Worm (Caenorhabditis elegans): ENCODE results near the gene oig-2.
A peak's percentile ranks its signal among the peaks of the same experiment; 100 is the strongest.

Gene oig-2

ce11 chrII:12994009-12994788, 13.8 kb downstream of the oig-2 start (continued):
- 0 out of 2 replicates have a peak, but pooled peaks have one; percentile 47 for TF ChIP-seq php-3 (GFP tag; IDR thresholded peaks at IDR 0.05)
- TF ChIP-seq mdl-1 (tag; optimal IDR thresholded peaks at IDR 0.05), result no peak
- TF ChIP-seq jun-1 (tag; optimal IDR thresholded peaks at IDR 0.05), result no peak
- TF ChIP-seq skn-1 (tag; optimal IDR thresholded peaks at IDR 0.05), result no peak
- no peak for TF ChIP-seq F37D6.2 (tag; optimal IDR thresholded peaks at IDR 0.05)
- TF ChIP-seq ctbp-1 (GFP tag; IDR thresholded peaks at IDR 0.05), result no peak
- no peak for TF ChIP-seq F49E8.2 (tag; optimal IDR thresholded peaks at IDR 0.05; ENCODE audit: borderline replicate concordance)
- TF ChIP-seq zip-11 (GFP tag; IDR thresholded peaks at IDR 0.05), result no peak
- no peak for TF ChIP-seq egl-27 (tag; optimal IDR thresholded peaks at IDR 0.05)
- no peak for TF ChIP-seq T20F7.1 (GFP tag; optimal IDR thresholded peaks at IDR 0.05)
- TF ChIP-seq nhr-10 (tag; optimal IDR thresholded peaks at IDR 0.05), result no peak
- TF ChIP-seq ZK546.5 (tag; optimal IDR thresholded peaks at IDR 0.05), result no peak
- TF ChIP-seq dve-1 (tag; optimal IDR thresholded peaks at IDR 0.05; ENCODE audit: insufficient read depth), result peak; percentile 65
- no peak for TF ChIP-seq rbr-2 (tag; optimal IDR thresholded peaks at IDR 0.05)
- peak; percentile 88 for TF ChIP-seq zfp-3 (GFP tag; conservative IDR thresholded peaks at IDR 0.05)

ce11 chrII:12992980-12993379, 15.0 kb downstream of the oig-2 start:
- TF ChIP-seq lin-15B (tag; optimal IDR thresholded peaks at IDR 0.05) (no peak), rbr-2 (tag; optimal IDR thresholded peaks at IDR 0.05) (no peak), dve-1 (tag; optimal IDR thresholded peaks at IDR 0.05; ENCODE audit: insufficient read depth) (no peak), lin-29 (GFP tag; IDR thresholded peaks at IDR 0.05) (no peak), nhr-41 (GFP tag; IDR thresholded peaks at IDR 0.05) (no peak), unc-130 (GFP tag; optimal IDR thresholded peaks at IDR 0.05) (no peak), D1046.2 (GFP tag; IDR thresholded peaks at IDR 0.05) (no peak), php-3 (GFP tag; IDR thresholded peaks at IDR 0.05) (no peak), daf-12 (tag; optimal IDR thresholded peaks at IDR 0.05) (no peak), ceh-20 (GFP tag; IDR thresholded peaks at IDR 0.05) (no peak), hmg-1.1 (GFP tag; IDR thresholded peaks at IDR 0.05) (no peak), tra-1 (GFP tag; IDR thresholded peaks at IDR 0.05) (no peak), nhr-6 (tag; optimal IDR thresholded peaks at IDR 0.05) (no peak), ces-1 (GFP tag; optimal IDR thresholded peaks at IDR 0.05) (no peak), nhr-48 (tag; optimal IDR thresholded peaks at IDR 0.05) (no peak), ceh-28 (tag; optimal IDR thresholded peaks at IDR 0.05) (no peak), dpl-1 (GFP tag; optimal IDR thresholded peaks at IDR 0.05) (no peak), arid-1 (GFP tag; conservative IDR thresholded peaks at IDR 0.05) (no peak), unc-39 (tag; optimal IDR thresholded peaks at IDR 0.05) (no peak), mxl-3 (GFP tag; optimal IDR thresholded peaks at IDR 0.05) (no peak)

- no peak for TF ChIP-seq dmd-9 (GFP tag; IDR thresholded peaks at IDR 0.05)
- TF ChIP-seq set-16 (GFP tag; IDR thresholded peaks at IDR 0.05), result peak; percentile 94
Observed at ce11 chrII:12992193-12992592, 15.8 kb downstream of the oig-2 start.

ce11 chrII:12991594-12991993, 16.4 kb downstream of the oig-2 start:
- no peak for TF ChIP-seq nhr-25 (tag; optimal IDR thresholded peaks at IDR 0.05; ENCODE audit: borderline replicate concordance, insufficient read depth)
- no peak for TF ChIP-seq ceh-32 (tag; optimal IDR thresholded peaks at IDR 0.05; ENCODE audit: poor library complexity)
- no peak for TF ChIP-seq Y105C5A.15 (GFP tag; IDR thresholded peaks at IDR 0.05)
- no peak for TF ChIP-seq mdt-29 (GFP tag; IDR thresholded peaks at IDR 0.05)
- no peak for TF ChIP-seq madf-5 (GFP tag; IDR thresholded peaks at IDR 0.05)
- no peak for TF ChIP-seq rbr-2 (tag; optimal IDR thresholded peaks at IDR 0.05)
- no peak for TF ChIP-seq egl-27 (tag; optimal IDR thresholded peaks at IDR 0.05)
- TF ChIP-seq unc-62 (GFP tag; optimal IDR thresholded peaks at IDR 0.05 in 1 of 2), result no peak
- no peak for TF ChIP-seq unc-62 (tag; optimal IDR thresholded peaks at IDR 0.05)
- no peak for TF ChIP-seq zfp-3 (GFP tag; conservative IDR thresholded peaks at IDR 0.05)
- TF ChIP-seq ces-1 (GFP tag; optimal IDR thresholded peaks at IDR 0.05), result no peak
- TF ChIP-seq gei-8 (GFP tag; optimal IDR thresholded peaks at IDR 0.05), result no peak
- TF ChIP-seq spr-1 (tag; optimal IDR thresholded peaks at IDR 0.05), result no peak
- TF ChIP-seq lin-13 (GFP tag; optimal IDR thresholded peaks at IDR 0.05), result no peak
- TF ChIP-seq ama-1 (optimal IDR thresholded peaks at IDR 0.05), result no peak
- no peak for TF ChIP-seq egl-43 (GFP tag; IDR thresholded peaks at IDR 0.05)
- TF ChIP-seq F49E8.2 (tag; optimal IDR thresholded peaks at IDR 0.05; ENCODE audit: borderline replicate concordance), result no peak

All from whole organism, L4 larva.